Worm (Caenorhabditis elegans) whole organism, young adult: Measurements from ENCODE around the gene H42K12.3.

ENCODE experiments used
- B0035.1 ChIP-seq: sonication (generic microtip); optimal IDR thresholded peaks from 2 replicates; lab custom pipeline; 2016; ENCODE audit warnings: missing genetic modification characterization, mild to moderate bottlenecking, missing compliant biosample characterization, missing genotype, missing genetic modification reagents
- B0261.1 ChIP-seq: sonication (generic microtip); optimal IDR thresholded peaks from 2 replicates; lab custom pipeline; 2016; ENCODE audit warnings: mild to moderate bottlenecking, missing genetic modification characterization, moderate library complexity, missing compliant biosample characterization
- B0336.3 ChIP-seq: fragments of 200-800 bp; sonication (Bioruptor generic); IDR thresholded peaks from 2 replicates; pipeline ENCODE4 v1.3.6; 2022; ENCODE audit warnings: missing genetic modification characterization, missing compliant biosample characterization
- C06A6.2 ChIP-seq: fragments of 200-800 bp; sonication (Bioruptor generic); conservative IDR thresholded peaks from 2 replicates; pipeline ENCODE4 v1.3.6; 2022; ENCODE audit warnings: missing genetic modification characterization, missing compliant biosample characterization
- C17E4.6 ChIP-seq: fragments of 200-800 bp; sonication (Bioruptor generic); IDR thresholded peaks from 2 replicates; pipeline ENCODE4 v1.3.6; 2022; ENCODE audit warnings: missing genetic modification reagents, missing genetic modification characterization, missing compliant biosample characterization
- D2030.7 ChIP-seq: fragments of 200-800 bp; sonication (Bioruptor generic); IDR thresholded peaks from 2 replicates; pipeline ENCODE4 v1.3.6; 2022; ENCODE audit warnings: missing genetic modification reagents, missing genetic modification characterization, missing compliant biosample characterization
- F10E7.11 ChIP-seq: sonication (generic microtip); optimal IDR thresholded peaks from 2 replicates; lab custom pipeline; 2017; ENCODE audit warnings: mild to moderate bottlenecking, missing genetic modification characterization, moderate library complexity, missing compliant biosample characterization
- F57A8.1 ChIP-seq: fragments of 200-800 bp; sonication (Bioruptor generic); optimal IDR thresholded peaks from 2 replicates; lab custom pipeline; 2018; ENCODE audit warnings: mild to moderate bottlenecking, missing genetic modification characterization, moderate library complexity, missing compliant biosample characterization
- K11D2.4 ChIP-seq: fragments of 200-800 bp; sonication (Bioruptor generic); IDR thresholded peaks from 2 replicates; pipeline ENCODE4 v1.3.6; 2022; ENCODE audit warnings: missing genetic modification reagents, missing genetic modification characterization, missing compliant biosample characterization
- aptf-2 ChIP-seq: fragments of 200-800 bp; sonication (Bioruptor generic); conservative IDR thresholded peaks from 2 replicates; pipeline ENCODE4 v1.3.6; 2022; ENCODE audit warnings: missing genetic modification reagents, missing genetic modification characterization, missing compliant biosample characterization
- aptf-3 ChIP-seq: fragments of 200-800 bp; sonication (Bioruptor generic); IDR thresholded peaks from 2 replicates; pipeline ENCODE4 v1.3.6; 2022; ENCODE audit warnings: missing genetic modification characterization, missing compliant biosample characterization
- athp-1 ChIP-seq: sonication (generic microtip); optimal IDR thresholded peaks from 2 replicates; lab custom pipeline; 2017; ENCODE audit warnings: mild to moderate bottlenecking, missing genetic modification characterization, missing compliant biosample characterization
- attf-3 ChIP-seq: fragments of 200-800 bp; sonication (Bioruptor generic); conservative IDR thresholded peaks from 2 replicates; pipeline ENCODE4 v1.3.6; 2022; ENCODE audit warnings: missing genetic modification reagents, missing genetic modification characterization, missing compliant biosample characterization
- attf-6 ChIP-seq: fragments of 200-800 bp; sonication (Bioruptor generic); IDR thresholded peaks from 2 replicates; pipeline ENCODE4 v1.3.6; 2022; ENCODE audit warnings: missing genetic modification reagents, missing genetic modification characterization, missing compliant biosample characterization
- ccch-3 ChIP-seq: fragments of 200-800 bp; sonication (Bioruptor generic); optimal IDR thresholded peaks from 2 replicates; lab custom pipeline; 2018; ENCODE audit warnings: mild to moderate bottlenecking, missing genetic modification characterization, missing compliant biosample characterization
- ceh-27 ChIP-seq: fragments of 200-800 bp; sonication (Bioruptor generic); optimal IDR thresholded peaks from 2 replicates; lab custom pipeline; 2018; ENCODE audit warnings: mild to moderate bottlenecking, missing genetic modification characterization, moderate library complexity, missing compliant biosample characterization
- ceh-40 ChIP-seq: fragments of 200-800 bp; sonication (Bioruptor generic); IDR thresholded peaks from 2 replicates; pipeline ENCODE4 v1.3.6; 2022; ENCODE audit warnings: missing genetic modification characterization, missing compliant biosample characterization
- ceh-79 ChIP-seq: sonication (generic microtip); optimal IDR thresholded peaks from 2 replicates; lab custom pipeline; 2017; ENCODE audit warnings: mild to moderate bottlenecking, missing genetic modification characterization, missing compliant biosample characterization
- die-1 ChIP-seq: sonication (generic microtip); optimal IDR thresholded peaks from 2 replicates; lab custom pipeline; 2016; ENCODE audit warnings: missing genotype, mild to moderate bottlenecking, missing genetic modification characterization, missing compliant biosample characterization
- egl-18 ChIP-seq: fragments of 200-800 bp; sonication (Bioruptor generic); IDR thresholded peaks from 2 replicates; pipeline ENCODE4 v1.3.6; 2022; ENCODE audit warnings: missing genetic modification reagents, missing genetic modification characterization, missing compliant biosample characterization
- egrh-3 ChIP-seq: fragments of 200-800 bp; sonication (Bioruptor generic); IDR thresholded peaks from 2 replicates; pipeline ENCODE4 v1.3.6; 2022; ENCODE audit warnings: missing genetic modification reagents, missing genetic modification characterization, missing compliant biosample characterization
- ets-4 ChIP-seq: fragments of 200-800 bp; sonication (Bioruptor generic); optimal IDR thresholded peaks from 2 replicates; lab custom pipeline; 2018; ENCODE audit warnings: mild to moderate bottlenecking, missing genetic modification characterization, missing compliant biosample characterization
- gei-17 ChIP-seq: fragments of 200-800 bp; sonication (Bioruptor generic); optimal IDR thresholded peaks from 2 replicates; lab custom pipeline; 2018; ENCODE audit warnings: mild to moderate bottlenecking, missing genetic modification characterization, missing compliant biosample characterization
- him-1 ChIP-seq: sonication (generic microtip); optimal IDR thresholded peaks from 2 replicates; lab custom pipeline; 2016; ENCODE audit warnings: missing genotype, missing genetic modification reagents, missing genetic modification characterization, missing compliant biosample characterization
- hmg-1.2 ChIP-seq: fragments of 200-800 bp; sonication (Bioruptor generic); IDR thresholded peaks from 2 replicates; pipeline ENCODE4 v1.3.6; 2022; ENCODE audit warnings: missing genetic modification reagents, missing genetic modification characterization, missing compliant biosample characterization
- hmg-20 ChIP-seq: fragments of 200-800 bp; sonication (Bioruptor generic); IDR thresholded peaks from 2 replicates; pipeline ENCODE4 v1.3.6; 2022; ENCODE audit warnings: missing genetic modification reagents, missing genetic modification characterization, missing compliant biosample characterization
- hrde-1 ChIP-seq: sonication (generic microtip); optimal IDR thresholded peaks from 2 replicates; lab custom pipeline; 2016; ENCODE audit warnings: missing genetic modification characterization, mild to moderate bottlenecking, missing compliant biosample characterization, moderate library complexity, missing genotype, missing genetic modification reagents, borderline replicate concordance
- let-607 ChIP-seq, 2 experiments: fragments of 200-800 bp in 1 of 2; sonication (Bioruptor generic) in 1 of 2; sonication (generic microtip) in 1 of 2; optimal IDR thresholded peaks; 2 replicates each; lab custom pipeline; 2016 to 2018; ENCODE audit warnings: mild to moderate bottlenecking in 2 of 2, missing compliant biosample characterization in 2 of 2, missing genetic modification characterization in 2 of 2, moderate library complexity in 2 of 2, missing genotype in 1 of 2
- lir-1 ChIP-seq: fragments of 200-800 bp; sonication (Bioruptor generic); conservative IDR thresholded peaks from 2 replicates; pipeline ENCODE4 v1.3.6; 2022; ENCODE audit warnings: missing genetic modification reagents, missing genetic modification characterization, missing compliant biosample characterization
- lsl-1 ChIP-seq: fragments of 200-800 bp; sonication (Bioruptor generic); optimal IDR thresholded peaks from 2 replicates; lab custom pipeline; 2018; ENCODE audit warnings: mild to moderate bottlenecking, missing genetic modification characterization, moderate library complexity, missing compliant biosample characterization
- madf-3 ChIP-seq: fragments of 200-800 bp; sonication (Bioruptor generic); IDR thresholded peaks from 2 replicates; pipeline ENCODE4 v1.3.6; 2022; ENCODE audit warnings: missing genetic modification reagents, missing genetic modification characterization, missing compliant biosample characterization
- madf-6 ChIP-seq: fragments of 200-800 bp; sonication (Bioruptor generic); IDR thresholded peaks from 2 replicates; pipeline ENCODE4 v1.3.6; 2022; ENCODE audit warnings: missing genetic modification reagents, missing genetic modification characterization, missing compliant biosample characterization
- mxl-1 ChIP-seq: sonication (generic microtip); optimal IDR thresholded peaks from 2 replicates; lab custom pipeline; 2016; ENCODE audit warnings: missing genetic modification characterization, missing compliant biosample characterization
- nfya-2 ChIP-seq: fragments of 200-800 bp; sonication (Bioruptor generic); IDR thresholded peaks from 2 replicates; pipeline ENCODE4 v1.3.6; 2022; ENCODE audit warnings: missing genetic modification reagents, missing genetic modification characterization, missing compliant biosample characterization
- nhr-90 ChIP-seq: sonication (generic microtip); optimal IDR thresholded peaks from 2 replicates; lab custom pipeline; 2016; ENCODE audit warnings: missing genotype, mild to moderate bottlenecking, missing genetic modification characterization, missing compliant biosample characterization
- repo-1 ChIP-seq: sonication (generic microtip); optimal IDR thresholded peaks from 2 replicates; lab custom pipeline; 2017; ENCODE audit warnings: mild to moderate bottlenecking, missing genetic modification characterization, missing compliant biosample characterization
- rpc-1 ChIP-seq, 2 experiments: fragments of 150-350 bp in 1 of 2; sonication (generic microtip) in 1 of 2; optimal IDR thresholded peaks; 2 replicates each; lab custom pipeline; 2014 to 2018; ENCODE audit warnings: missing biosample characterization in 1 of 2, missing genetic modification characterization in 1 of 2, missing genetic modification reagents in 1 of 2, missing genotype in 1 of 2
- snpc-4 ChIP-seq, 5 experiments: fragments of 150-350 bp in 1 of 5; sonication (generic microtip) in 4 of 5; optimal IDR thresholded peaks; 2 replicates each; lab custom pipeline; 2014 to 2018; ENCODE audit warnings: missing genetic modification characterization in 5 of 5, missing biosample characterization in 3 of 5, antibody characterized with exemption in 2 of 5, mild to moderate bottlenecking in 2 of 5, missing compliant biosample characterization in 2 of 5, missing genotype in 2 of 5, moderate library complexity in 2 of 5, missing genetic modification reagents in 1 of 5
- sptf-2 ChIP-seq: fragments of 200-800 bp; sonication (Bioruptor generic); optimal IDR thresholded peaks from 2 replicates; lab custom pipeline; 2018; ENCODE audit warnings: mild to moderate bottlenecking, missing genetic modification characterization, missing compliant biosample characterization
- tbx-9 ChIP-seq: sonication (generic microtip); optimal IDR thresholded peaks from 2 replicates; lab custom pipeline; 2016; ENCODE audit warnings: borderline replicate concordance, missing genetic modification characterization, inconsistent platforms, missing compliant biosample characterization
- zim-3 ChIP-seq: sonication (generic microtip); optimal IDR thresholded peaks from 2 replicates; lab custom pipeline; 2017; ENCODE audit warnings: mild to moderate bottlenecking, missing genetic modification characterization, moderate library complexity, missing compliant biosample characterization

H42K12.3 gene

ce11 chrX:1322997-1323396 is 11.8 kb downstream of the H42K12.3 start (continued):
- no peak for TF ChIP-seq nhr-90 (tag; lab: Kevin White, UChicago)
- TF ChIP-seq ceh-27 (GFP tag; lab: Kevin White, UChicago), result peak; percentile 91
- no peak for TF ChIP-seq F10E7.11
- no peak for TF ChIP-seq rpc-1 (optimal IDR thresholded peaks at IDR 0.05; lab: Kevin White, UChicago)
- TF ChIP-seq rpc-1 (tag; optimal IDR thresholded peaks at IDR 0.05; lab: Kevin White, UChicago), result no peak
- TF ChIP-seq lir-1 (GFP tag; lab: Robert Waterston, UW), result no peak
- TF ChIP-seq B0261.1, result peak; percentile 12
- no peak for TF ChIP-seq C17E4.6 (GFP tag; lab: Robert Waterston, UW)
- TF ChIP-seq hrde-1 (tag; lab: Kevin White, UChicago), result no peak
- no peak for TF ChIP-seq ets-4 (GFP tag; lab: Kevin White, UChicago)
- TF ChIP-seq egl-18 (GFP tag; lab: Robert Waterston, UW), result no peak
- TF ChIP-seq athp-1 (tag; lab: Kevin White, UChicago), result no peak
- no peak for TF ChIP-seq let-607 (tag; optimal IDR thresholded peaks at IDR 0.05; lab: Kevin White, UChicago)
- no peak for TF ChIP-seq F57A8.1 (GFP tag; lab: Kevin White, UChicago)
- no peak for TF ChIP-seq sptf-2 (GFP tag; lab: Kevin White, UChicago)
- no peak for TF ChIP-seq hmg-20 (GFP tag; lab: Robert Waterston, UW)
- peak; percentile 93 for TF ChIP-seq gei-17 (GFP tag; lab: Kevin White, UChicago)
- 0 out of 2 replicates have a peak, but pooled peaks have one; percentile 25 for TF ChIP-seq madf-3 (GFP tag; lab: Robert Waterston, UW)
- TF ChIP-seq hmg-1.2 (GFP tag; lab: Robert Waterston, UW), result peak; percentile 69
- no peak for TF ChIP-seq lsl-1 (GFP tag; lab: Kevin White, UChicago)
- TF ChIP-seq nfya-2, result no peak
- TF ChIP-seq B0336.3 (GFP tag; lab: Robert Waterston, UW), result peak; percentile 60
- no peak for TF ChIP-seq madf-6
- TF ChIP-seq ceh-79 (tag; lab: Kevin White, UChicago), result no peak
- TF ChIP-seq aptf-3 (GFP tag; lab: Robert Waterston, UW), result 0 out of 2 replicates have a peak, but pooled peaks have one; percentile 39
- no peak for TF ChIP-seq ceh-40 (GFP tag; lab: Robert Waterston, UW)
- no peak for TF ChIP-seq ccch-3
- TF ChIP-seq repo-1 (tag; lab: Kevin White, UChicago), result peak; percentile 59
- no peak for TF ChIP-seq attf-3
- TF ChIP-seq egrh-3 (GFP tag; lab: Robert Waterston, UW), result no peak
- TF ChIP-seq K11D2.4 (GFP tag; lab: Robert Waterston, UW), result peak; percentile 85

- no peak for TF ChIP-seq zim-3 (tag; lab: Kevin White, UChicago)
- no peak for TF ChIP-seq snpc-4 (GFP tag; optimal IDR thresholded peaks at IDR 0.05; lab: Kevin White, UChicago)
- TF ChIP-seq snpc-4 (tag; optimal IDR thresholded peaks at IDR 0.05; lab: Kevin White, UChicago), result no peak
- no peak for TF ChIP-seq D2030.7 (GFP tag; lab: Robert Waterston, UW)
- no peak for TF ChIP-seq die-1 (tag; lab: Kevin White, UChicago)
- no peak for TF ChIP-seq aptf-2 (GFP tag; lab: Robert Waterston, UW)
- no peak for TF ChIP-seq mxl-1
- no peak for TF ChIP-seq tbx-9
- no peak for TF ChIP-seq hrde-1 (tag; lab: Kevin White, UChicago)
- TF ChIP-seq him-1 (tag; lab: Kevin White, UChicago), result no peak
- no peak for TF ChIP-seq gei-17 (GFP tag; lab: Kevin White, UChicago)
- TF ChIP-seq C06A6.2 (GFP tag; lab: Robert Waterston, UW), result no peak
- no peak for TF ChIP-seq B0336.3 (GFP tag; lab: Robert Waterston, UW)
- no peak for TF ChIP-seq lir-1 (GFP tag; lab: Robert Waterston, UW)
- TF ChIP-seq attf-6 (GFP tag; lab: Robert Waterston, UW), result no peak
- no peak for TF ChIP-seq F57A8.1 (GFP tag; lab: Kevin White, UChicago)
- no peak for TF ChIP-seq B0035.1 (tag; lab: Kevin White, UChicago)
- TF ChIP-seq, all 124 proteins: peak for 0
Measured at ce11 chrX:1327201-1327600, 16.0 kb downstream of the H42K12.3 start.
